Fruit fly (Drosophila melanogaster): ENCODE measurements around the gene odd.
A peak's percentile ranks its signal among the peaks of the same experiment; 100 is the strongest.

The odd gene

DNA sequence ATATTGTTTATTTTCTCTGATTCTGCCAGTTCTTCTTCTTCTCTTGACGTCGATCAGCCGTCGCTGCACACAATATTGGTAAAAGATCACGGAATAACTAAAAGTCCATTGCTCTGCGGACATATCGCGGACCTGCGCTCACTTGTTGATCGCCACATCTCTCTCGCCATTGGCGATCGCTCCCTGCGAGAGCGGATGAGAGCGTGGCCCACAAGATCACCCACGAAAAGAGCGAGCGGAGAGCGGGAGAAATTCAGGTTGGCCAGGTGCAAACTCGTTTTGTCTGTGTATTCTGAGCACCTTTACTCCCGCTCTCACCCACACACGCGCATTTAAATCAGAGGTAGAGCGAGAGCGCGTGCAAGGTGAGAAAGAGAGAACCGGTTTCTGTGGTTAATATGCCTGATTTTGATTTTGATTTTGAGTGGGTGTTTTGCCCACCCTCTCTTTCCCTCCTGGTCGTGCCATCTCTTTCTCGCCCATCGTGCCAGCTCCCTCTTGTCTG lies 25.8 kb downstream of the odd start, which contains the start of gene sob:
TSS of gene sob (minus strand) at position 102 of the 505 bp plus-strand sequence.
- TF ChIP-seq Abd-B (GFP tag; optimal IDR thresholded peaks at IDR 0.05) (no peak), Hnf4 (GFP tag; optimal IDR thresholded peaks at IDR 0.05) (no peak), pan (optimal IDR thresholded peaks at IDR 0.05) (no peak), dmrt93B (GFP tag; optimal IDR thresholded peaks at IDR 0.05) (no peak), sage (GFP tag; optimal IDR thresholded peaks at IDR 0.05) (peak; percentile 49), usp (GFP tag; optimal IDR thresholded peaks at IDR 0.05) (no peak), dsf (GFP tag; optimal IDR thresholded peaks at IDR 0.05; ENCODE audit: borderline replicate concordance) (no peak), Mio (GFP tag; optimal IDR thresholded peaks at IDR 0.05) (no peak), OdsH (GFP tag; optimal IDR thresholded peaks at IDR 0.05) (no peak), Dif (GFP tag; optimal IDR thresholded peaks at IDR 0.05; ENCODE audit: partially characterized antibody) (peak; percentile 98), Hr78 (GFP tag; optimal IDR thresholded peaks at IDR 0.05) (no peak), lola (GFP tag; optimal IDR thresholded peaks at IDR 0.05) (no peak), CG9705 (GFP tag; optimal IDR thresholded peaks at IDR 0.05) (no peak), tai (GFP tag; optimal IDR thresholded peaks at IDR 0.05) (no peak), N (GFP tag; optimal IDR thresholded peaks at IDR 0.05) (no peak), Hr83 (GFP tag; optimal IDR thresholded peaks at IDR 0.05; ENCODE audit: poor library complexity, severe bottlenecking) (no peak), rgr (GFP tag; optimal IDR thresholded peaks at IDR 0.05) (no peak), psq (GFP tag; optimal IDR thresholded peaks at IDR 0.05) (no peak), GATAd (GFP tag; optimal IDR thresholded peaks at IDR 0.05) (no peak), Sp1 (GFP tag; optimal IDR thresholded peaks at IDR 0.05) (no peak), br (GFP tag; optimal IDR thresholded peaks at IDR 0.05) (no peak), Dfd (GFP tag; optimal IDR thresholded peaks at IDR 0.05) (no peak), woc (GFP tag; optimal IDR thresholded peaks at IDR 0.05) (no peak), foxo (GFP tag; optimal IDR thresholded peaks at IDR 0.05) (no peak), ey (GFP tag; optimal IDR thresholded peaks at IDR 0.05) (no peak), Jra (GFP tag; optimal IDR thresholded peaks at IDR 0.05) (no peak), HLH106 (tag; optimal IDR thresholded peaks at IDR 0.05) (no peak), Vsx2 (GFP tag; optimal IDR thresholded peaks at IDR 0.05; ENCODE audit: partially characterized antibody) (peak; percentile 96), sv (GFP tag; optimal IDR thresholded peaks at IDR 0.05) (no peak), Rel (GFP tag; optimal IDR thresholded peaks at IDR 0.05) (peak; percentile 28), Rel (tag; optimal IDR thresholded peaks at IDR 0.05) (peak; percentile 12), dl (GFP tag; optimal IDR thresholded peaks at IDR 0.05; ENCODE audit: insufficient read depth in 1 of 2, partially characterized antibody in 2 of 2) (peak; percentile 90 to 94), Myc (optimal IDR thresholded peaks at IDR 0.05) (no peak), fru (GFP tag; optimal IDR thresholded peaks at IDR 0.05) (peak; percentile 28), h (GFP tag; optimal IDR thresholded peaks at IDR 0.05) (peak; percentile 41), CG32264 (GFP tag; optimal IDR thresholded peaks at IDR 0.05) (no peak), jim (GFP tag; optimal IDR thresholded peaks at IDR 0.05) (no peak), CrebA (GFP tag; optimal IDR thresholded peaks at IDR 0.05; ENCODE audit: borderline replicate concordance) (peak; percentile 59), brk (GFP tag; optimal IDR thresholded peaks at IDR 0.05) (no peak)

dm6 chr2L:3576520-3576919 lies 30.0 kb downstream of the odd start:
- TF ChIP-seq CrebA (GFP tag; optimal IDR thresholded peaks at IDR 0.05; ENCODE audit: borderline replicate concordance), result no peak

DNA sequence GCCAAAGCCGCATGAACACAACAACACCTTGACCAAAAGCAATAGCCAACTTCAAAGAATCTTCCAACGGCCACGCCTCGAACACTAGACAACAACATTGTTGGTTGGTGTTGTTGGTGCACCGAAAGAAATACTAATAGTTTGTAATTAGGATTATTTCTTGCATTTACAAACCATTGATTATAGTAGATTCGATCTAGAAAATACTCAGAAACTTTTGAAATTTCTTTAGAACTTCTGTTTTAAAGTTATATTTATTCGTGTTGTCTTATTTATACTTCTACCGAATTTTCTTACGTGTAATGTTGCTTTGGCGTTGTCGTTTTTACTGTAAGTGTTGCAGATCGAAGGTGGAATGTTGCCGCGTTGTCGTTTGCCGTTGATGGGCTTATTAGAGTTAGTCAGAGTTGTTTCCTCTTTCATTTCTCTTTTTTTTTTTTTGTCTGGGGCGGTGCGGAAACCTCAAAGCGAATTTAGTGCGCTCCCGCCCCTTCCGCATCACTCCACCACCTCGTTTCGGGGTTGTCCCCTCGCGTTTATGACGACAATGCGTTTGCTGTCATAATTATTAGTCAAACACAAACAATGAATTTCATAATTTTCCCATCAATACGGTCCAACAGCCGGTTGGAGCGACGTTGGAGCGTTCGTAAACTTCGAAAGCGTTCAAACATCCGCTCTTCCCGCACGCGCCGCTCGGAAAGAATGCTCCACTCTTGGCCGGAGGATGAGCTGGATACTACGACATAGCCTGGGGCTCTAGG lies 30.7 kb downstream of the odd start, which contains the start of gene CG43815:
TSS of gene CG43815 (plus strand) at position 532 of the 764 bp plus-strand sequence.
- TF ChIP-seq h (GFP tag; optimal IDR thresholded peaks at IDR 0.05), result peak; percentile 12
- TF ChIP-seq dmrt93B (GFP tag; optimal IDR thresholded peaks at IDR 0.05), result no peak
